Fruit fly (Drosophila melanogaster) whole organism, pupa: ENCODE data around the gene Trim9.

ENCODE experiments used
- CG10348 ChIP-seq: fragments of 200-800 bp; sonication (Bioruptor generic); IDR thresholded peaks from 2 replicates; pipeline ENCODE4 v1.3.6; 2022; ENCODE audit warnings: missing biosample characterization, missing genetic modification characterization
- CG14655 ChIP-seq: fragments of 200-800 bp; sonication (Bioruptor generic); optimal IDR thresholded peaks from 3 replicates; lab custom pipeline; 2017; ENCODE audit warnings: mild to moderate bottlenecking, missing biosample characterization, missing genetic modification reagents, missing genetic modification characterization
- CG15710 ChIP-seq: fragments of 200-800 bp; sonication (Bioruptor generic); optimal IDR thresholded peaks from 2 replicates; lab custom pipeline; 2018; ENCODE audit warnings: missing biosample characterization, mild to moderate bottlenecking, missing genetic modification characterization, moderate library complexity
- CG32121 ChIP-seq: fragments of 200-800 bp; sonication (Bioruptor generic); IDR thresholded peaks from 2 replicates; pipeline ENCODE4 v1.3.6; 2022; ENCODE audit warnings: missing biosample characterization, missing genetic modification characterization
- CG9948 ChIP-seq: fragments of 200-800 bp; sonication (Bioruptor generic); optimal IDR thresholded peaks from 2 replicates; lab custom pipeline; 2018; ENCODE audit warnings: missing biosample characterization, mild to moderate bottlenecking, missing genetic modification characterization, moderate library complexity
- EcR ChIP-seq: fragments of 200-800 bp; sonication (Bioruptor generic); optimal IDR thresholded peaks from 3 replicates; lab custom pipeline; 2019; ENCODE audit warnings: missing biosample characterization, missing genetic modification characterization, mild to moderate bottlenecking, moderate library complexity, missing genetic modification reagents
- Ets98B ChIP-seq: fragments of 200-800 bp; sonication (Bioruptor generic); IDR thresholded peaks from 2 replicates; pipeline ENCODE4 v1.3.6; 2022; ENCODE audit warnings: missing biosample characterization, missing genetic modification characterization
- Pif1A ChIP-seq: fragments of 200-800 bp; sonication (Bioruptor generic); optimal IDR thresholded peaks from 3 replicates; lab custom pipeline; 2016; ENCODE audit warnings: missing biosample characterization, missing genetic modification characterization
- Snoo ChIP-seq: fragments of 200-800 bp; sonication (Bioruptor generic); optimal IDR thresholded peaks from 3 replicates; lab custom pipeline; 2017; ENCODE audit warnings: missing biosample characterization, mild to moderate bottlenecking, missing genetic modification characterization, inconsistent platforms
- gl ChIP-seq: fragments of 200-800 bp; sonication (Bioruptor generic); optimal IDR thresholded peaks from 2 replicates; lab custom pipeline; 2018; ENCODE audit warnings: missing biosample characterization, mild to moderate bottlenecking, missing genetic modification characterization
- rn ChIP-seq: fragments of 200-800 bp; sonication (Bioruptor generic); IDR thresholded peaks from 2 replicates; pipeline ENCODE4 v1.3.6; 2022; ENCODE audit warnings: missing biosample characterization, missing genetic modification characterization

- TF ChIP-seq CG15710 (tag; lab: Kevin White, UChicago) (no peak), CG14655 (GFP tag; lab: Kevin White, UChicago) (no peak), Pif1A (GFP tag; lab: Kevin White, UChicago) (no peak), gl (tag; lab: Kevin White, UChicago) (no peak), Ets98B (GFP tag; lab: Robert Waterston, UW) (no peak), Snoo (tag; lab: Kevin White, UChicago) (no peak), CG9948 (tag; lab: Kevin White, UChicago) (no peak), EcR (no peak), CG10348 (GFP tag; lab: Robert Waterston, UW) (no peak), rn (GFP tag; lab: Robert Waterston, UW) (no peak), CG32121 (GFP tag; lab: Robert Waterston, UW) (no peak)
These were observed 113.3 kb downstream of the Trim9 start, which contains the start of gene CG45690 for dm6 chr2L:10657981-10658380.
